Fruit fly (Drosophila melanogaster): ENCODE measurements around the gene red.

DNA sequence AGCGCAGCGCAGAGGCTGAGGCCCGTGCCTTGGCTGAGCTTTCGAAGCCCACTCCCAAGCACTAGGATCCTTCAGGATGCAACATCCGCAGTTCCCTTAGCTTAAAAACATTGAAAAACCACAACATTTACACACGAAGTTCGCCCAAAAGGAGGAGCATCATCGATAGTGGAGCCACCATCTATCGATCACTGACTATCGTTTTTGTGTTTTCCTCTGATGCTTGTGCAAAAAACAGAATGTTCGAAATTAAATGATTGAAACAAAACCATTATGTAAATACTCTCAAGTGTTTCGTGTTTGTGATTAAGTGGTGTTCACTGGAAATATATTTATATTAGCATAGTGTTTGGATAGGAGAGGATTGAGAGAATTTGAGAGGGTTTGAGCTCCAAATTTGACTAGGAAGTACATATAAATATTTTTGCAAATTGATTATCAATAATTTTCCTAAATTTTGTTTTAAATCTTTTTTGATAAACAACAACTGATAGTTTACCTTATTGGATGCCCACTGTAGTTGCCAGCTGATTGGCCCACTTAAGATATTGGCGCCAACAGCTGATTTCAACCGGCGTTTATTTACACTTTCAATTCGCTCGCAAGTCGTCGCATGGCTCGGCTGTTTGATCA lies 38.7 kb downstream of the red start, which contains the start of gene spn-B:
- TF ChIP-seq CTCF (optimal IDR thresholded peaks at IDR 0.05), result no peak
- no peak for TF ChIP-seq CG8478 (optimal IDR thresholded peaks at IDR 0.05)

All from S2 (cell line).